Worm (Caenorhabditis elegans): ENCODE measurements around the gene nspb-2.

DNA sequence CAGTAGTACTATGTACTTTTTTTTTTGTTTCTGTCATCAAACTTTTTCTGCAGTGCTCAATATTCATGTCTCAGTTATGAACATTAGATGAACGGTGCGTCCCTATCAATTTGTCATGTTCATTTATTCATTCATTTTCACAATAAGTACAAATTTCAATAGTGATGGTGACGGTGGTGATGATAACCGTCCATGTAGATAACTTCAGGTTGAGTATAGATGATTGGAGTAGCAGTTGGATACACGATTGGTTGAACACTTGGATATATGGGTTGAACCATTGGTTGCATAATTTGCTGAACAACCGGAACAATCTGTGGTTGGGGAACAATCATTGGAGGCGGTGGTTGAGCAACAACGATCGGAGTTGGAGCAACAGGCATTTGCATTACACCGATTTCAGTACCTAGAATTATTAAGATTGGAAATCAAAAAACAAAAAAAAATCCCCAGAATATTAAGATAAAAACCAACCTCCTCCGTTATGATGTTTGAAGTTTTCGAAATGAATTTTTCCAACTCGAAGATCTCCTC, 3.3 kb upstream of the nspb-2 start:
- TF ChIP-seq mdt-29 (GFP tag; IDR thresholded peaks at IDR 0.05) (no peak), nhr-48 (tag; optimal IDR thresholded peaks at IDR 0.05) (no peak), ceh-44 (GFP tag; IDR thresholded peaks at IDR 0.05) (no peak), set-16 (GFP tag; IDR thresholded peaks at IDR 0.05) (no peak), Y75B8A.6 (GFP tag; IDR thresholded peaks at IDR 0.05) (no peak), snpc-4 (tag; optimal IDR thresholded peaks at IDR 0.05) (no peak), dpl-1 (GFP tag; optimal IDR thresholded peaks at IDR 0.05) (no peak), nhr-28 (tag; optimal IDR thresholded peaks at IDR 0.05) (no peak), nhr-11 (tag; optimal IDR thresholded peaks at IDR 0.05) (no peak), nhr-76 (tag; optimal IDR thresholded peaks at IDR 0.05) (no peak), lsy-2 (tag; optimal IDR thresholded peaks at IDR 0.05) (no peak)
